Worm (Caenorhabditis elegans): ENCODE data around the gene T05A7.6.

The T05A7.6 gene

ce11 chrII:4698266-4698771, 26.7 kb upstream of the T05A7.6 start, which contains the start of the genes rpn-5 and scc-1:
rpn-5 (minus strand) TSS chrII:4698427.
scc-1 (plus strand) TSS chrII:4698721.
- TF ChIP-seq hmg-4 (GFP tag; optimal IDR thresholded peaks at IDR 0.05) (no peak), aly-1 (tag; optimal IDR thresholded peaks at IDR 0.05) (no peak), pes-1 (GFP tag; IDR thresholded peaks at IDR 0.05) (no peak), B0310.2 (tag; optimal IDR thresholded peaks at IDR 0.05) (no peak), tbx-37 (GFP tag; conservative IDR thresholded peaks at IDR 0.05) (no peak), hmbx-1 (tag; optimal IDR thresholded peaks at IDR 0.05) (no peak), hnd-1 (tag; optimal IDR thresholded peaks at IDR 0.05) (no peak), ceh-36 (tag; optimal IDR thresholded peaks at IDR 0.05) (no peak), tra-4 (tag; optimal IDR thresholded peaks at IDR 0.05) (no peak), ets-7 (tag; optimal IDR thresholded peaks at IDR 0.05) (no peak), ceh-13 (GFP tag; optimal IDR thresholded peaks at IDR 0.05) (no peak), tbx-11 (GFP tag; IDR thresholded peaks at IDR 0.05) (no peak), scrt-1 (GFP tag; IDR thresholded peaks at IDR 0.05) (no peak), sea-1 (GFP tag; conservative IDR thresholded peaks at IDR 0.05) (no peak), flt-1 (GFP tag; IDR thresholded peaks at IDR 0.05) (no peak), ama-1 (optimal IDR thresholded peaks at IDR 0.05) (no peak), F13C5.2 (tag; optimal IDR thresholded peaks at IDR 0.05) (no peak)

DNA sequence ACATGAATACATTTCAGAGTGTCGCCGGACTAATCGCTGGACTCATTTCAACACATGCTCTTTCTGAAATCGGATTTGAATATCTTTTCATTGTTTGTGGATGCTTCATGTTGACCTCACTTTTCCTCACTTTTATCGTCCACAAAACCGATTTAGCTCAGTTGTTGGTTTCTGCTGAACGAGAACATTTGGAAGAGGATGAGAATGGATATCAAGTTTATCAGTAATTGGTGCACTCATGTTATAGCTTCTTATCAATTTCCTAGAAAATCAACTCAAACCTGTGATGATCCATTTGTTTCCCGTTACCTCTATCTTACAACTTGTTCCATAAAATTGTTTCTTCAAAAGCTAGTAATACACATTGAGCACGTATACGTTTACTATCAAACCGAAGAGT, 24.5 kb upstream of the T05A7.6 start:
- no peak for TF ChIP-seq sea-1 (GFP tag; conservative IDR thresholded peaks at IDR 0.05)
- no peak for TF ChIP-seq ama-1 (optimal IDR thresholded peaks at IDR 0.05)
- TF ChIP-seq ets-7 (tag; optimal IDR thresholded peaks at IDR 0.05) = no peak
- no peak for TF ChIP-seq hmbx-1 (tag; optimal IDR thresholded peaks at IDR 0.05)
- TF ChIP-seq aly-1 (tag; optimal IDR thresholded peaks at IDR 0.05) = no peak
- TF ChIP-seq tra-4 (tag; optimal IDR thresholded peaks at IDR 0.05) = no peak
- no peak for TF ChIP-seq ceh-36 (tag; optimal IDR thresholded peaks at IDR 0.05)
- TF ChIP-seq B0310.2 (tag; optimal IDR thresholded peaks at IDR 0.05) = no peak
- no peak for TF ChIP-seq hmg-4 (GFP tag; optimal IDR thresholded peaks at IDR 0.05)
- no peak for TF ChIP-seq ceh-13 (GFP tag; optimal IDR thresholded peaks at IDR 0.05)

DNA sequence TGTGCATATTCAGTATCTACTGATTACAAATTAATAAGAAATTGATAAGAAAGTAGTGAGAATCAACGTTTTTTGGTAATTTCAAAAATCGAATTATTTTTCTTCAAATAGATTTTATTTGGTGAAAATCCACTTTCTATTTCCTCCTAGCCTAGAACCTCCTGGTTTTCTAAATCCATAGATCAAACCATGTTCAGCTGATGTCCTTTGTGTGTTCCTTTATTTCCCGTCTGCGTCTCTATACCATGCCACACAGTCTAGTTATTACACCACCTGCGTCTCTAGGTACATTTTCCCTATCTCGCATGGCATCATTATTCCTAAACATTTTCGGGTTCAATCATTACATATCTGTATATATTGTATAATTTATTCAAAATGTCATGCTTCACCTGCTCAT, 21.5 kb upstream of the T05A7.6 start, which contains the start of gene F10G7.5:
Gene F10G7.5 (plus strand): TSS at position 286 of the 400 bp plus-strand sequence.
- TF ChIP-seq aly-1 (tag; optimal IDR thresholded peaks at IDR 0.05) (no peak), tbx-11 (GFP tag; IDR thresholded peaks at IDR 0.05) (no peak)

DNA sequence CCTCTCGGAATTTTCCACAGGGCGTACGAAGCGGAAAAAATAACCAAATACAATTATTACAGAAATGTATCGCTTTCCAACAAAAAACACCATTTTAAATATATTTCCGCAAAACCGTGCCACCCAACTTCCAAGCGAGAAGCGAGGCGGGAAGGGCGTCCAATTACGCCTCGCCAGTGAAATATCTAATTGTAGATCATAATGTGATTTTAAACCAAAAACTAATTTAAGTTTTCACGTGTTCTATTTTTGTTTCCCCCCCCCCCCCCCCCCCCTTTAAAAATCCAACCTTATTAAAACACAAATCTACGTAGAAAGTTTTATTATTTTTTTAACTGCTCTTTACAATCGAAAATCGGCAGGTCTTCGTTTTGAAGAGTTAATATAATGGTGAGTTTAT, 17.9 kb upstream of the T05A7.6 start, which contains the start of gene F10G7.12:
Gene F10G7.12 (plus strand): TSS at position 301 of the 400 bp plus-strand sequence.
- TF ChIP-seq hmbx-1 (tag; optimal IDR thresholded peaks at IDR 0.05) = no peak
- TF ChIP-seq tbx-37 (GFP tag; conservative IDR thresholded peaks at IDR 0.05) = no peak
- no peak for TF ChIP-seq aly-1 (tag; optimal IDR thresholded peaks at IDR 0.05)
- TF ChIP-seq ceh-13 (GFP tag; optimal IDR thresholded peaks at IDR 0.05) = no peak
- no peak for TF ChIP-seq sea-1 (GFP tag; conservative IDR thresholded peaks at IDR 0.05)
- TF ChIP-seq F13C5.2 (tag; optimal IDR thresholded peaks at IDR 0.05) = no peak
- no peak for TF ChIP-seq B0310.2 (tag; optimal IDR thresholded peaks at IDR 0.05)
- no peak for TF ChIP-seq tbx-11 (GFP tag; IDR thresholded peaks at IDR 0.05)
- TF ChIP-seq ama-1 (optimal IDR thresholded peaks at IDR 0.05) = no peak
- no peak for TF ChIP-seq ets-7 (tag; optimal IDR thresholded peaks at IDR 0.05)
- TF ChIP-seq hnd-1 (tag; optimal IDR thresholded peaks at IDR 0.05) = no peak
- TF ChIP-seq flt-1 (GFP tag; IDR thresholded peaks at IDR 0.05) = no peak
- TF ChIP-seq pes-1 (GFP tag; IDR thresholded peaks at IDR 0.05) = no peak
- TF ChIP-seq tra-4 (tag; optimal IDR thresholded peaks at IDR 0.05) = no peak
- no peak for TF ChIP-seq ceh-36 (tag; optimal IDR thresholded peaks at IDR 0.05)
- no peak for TF ChIP-seq hmg-4 (GFP tag; optimal IDR thresholded peaks at IDR 0.05)
- no peak for TF ChIP-seq scrt-1 (GFP tag; IDR thresholded peaks at IDR 0.05)

ce11 chrII:4686941-4687340, 15.3 kb upstream of the T05A7.6 start, which contains the start of gene sre-39:
sre-39 (plus strand) TSS chrII:4687241.
- no peak for TF ChIP-seq tbx-11 (GFP tag; IDR thresholded peaks at IDR 0.05)
- TF ChIP-seq ets-7 (tag; optimal IDR thresholded peaks at IDR 0.05) = no peak

DNA sequence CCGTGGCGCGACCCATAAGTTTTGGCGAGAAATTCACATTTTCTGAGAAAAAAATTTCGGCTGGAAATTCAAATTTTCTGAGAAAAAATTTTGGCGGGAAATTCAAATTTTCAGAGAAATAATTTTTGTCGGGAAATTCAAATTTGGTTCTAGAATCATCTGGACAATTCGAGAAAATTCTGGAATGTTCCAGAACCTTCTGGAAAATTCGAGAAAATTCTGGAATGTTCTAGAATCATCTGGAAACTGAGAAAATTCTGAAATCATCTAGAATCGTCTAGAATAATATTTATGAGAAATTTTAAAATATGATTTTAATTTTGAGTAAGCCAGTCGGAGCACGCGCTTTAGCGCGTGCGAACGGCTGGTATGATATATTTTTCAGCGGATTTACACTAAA, 13.3 kb upstream of the T05A7.6 start:
- TF ChIP-seq sea-1 (GFP tag; conservative IDR thresholded peaks at IDR 0.05) = no peak
- no peak for TF ChIP-seq ceh-36 (tag; optimal IDR thresholded peaks at IDR 0.05)
- TF ChIP-seq ceh-13 (GFP tag; optimal IDR thresholded peaks at IDR 0.05) = no peak
- TF ChIP-seq ama-1 (optimal IDR thresholded peaks at IDR 0.05) = no peak
- TF ChIP-seq scrt-1 (GFP tag; IDR thresholded peaks at IDR 0.05) = no peak
- TF ChIP-seq flt-1 (GFP tag; IDR thresholded peaks at IDR 0.05) = no peak
- no peak for TF ChIP-seq hmg-4 (GFP tag; optimal IDR thresholded peaks at IDR 0.05)
- TF ChIP-seq tbx-37 (GFP tag; conservative IDR thresholded peaks at IDR 0.05) = no peak
- no peak for TF ChIP-seq B0310.2 (tag; optimal IDR thresholded peaks at IDR 0.05)
- no peak for TF ChIP-seq pes-1 (GFP tag; IDR thresholded peaks at IDR 0.05)
- no peak for TF ChIP-seq F13C5.2 (tag; optimal IDR thresholded peaks at IDR 0.05)
- TF ChIP-seq aly-1 (tag; optimal IDR thresholded peaks at IDR 0.05) = no peak
- no peak for TF ChIP-seq tra-4 (tag; optimal IDR thresholded peaks at IDR 0.05)
- TF ChIP-seq hnd-1 (tag; optimal IDR thresholded peaks at IDR 0.05) = no peak
- no peak for TF ChIP-seq ets-7 (tag; optimal IDR thresholded peaks at IDR 0.05)

ce11 chrII:4683693-4684092, 12.1 kb upstream of the T05A7.6 start, which contains the start of gene sre-40:
sre-40 (minus strand) TSS chrII:4683793.
- TF ChIP-seq hmg-4 (GFP tag; optimal IDR thresholded peaks at IDR 0.05) (no peak), scrt-1 (GFP tag; IDR thresholded peaks at IDR 0.05) (no peak), ceh-13 (GFP tag; optimal IDR thresholded peaks at IDR 0.05) (no peak), flt-1 (GFP tag; IDR thresholded peaks at IDR 0.05) (no peak), ets-7 (tag; optimal IDR thresholded peaks at IDR 0.05) (no peak), tra-4 (tag; optimal IDR thresholded peaks at IDR 0.05) (no peak)

ce11 chrII:4681391-4681790, 9.8 kb upstream of the T05A7.6 start, which contains the start of gene T05A7.7:
T05A7.7 (minus strand) TSS chrII:4681491.
- TF ChIP-seq hmg-4 (GFP tag; optimal IDR thresholded peaks at IDR 0.05) (no peak), ceh-13 (GFP tag; optimal IDR thresholded peaks at IDR 0.05) (no peak), tbx-11 (GFP tag; IDR thresholded peaks at IDR 0.05) (no peak), ceh-36 (tag; optimal IDR thresholded peaks at IDR 0.05) (no peak), tra-4 (tag; optimal IDR thresholded peaks at IDR 0.05) (no peak), ets-7 (tag; optimal IDR thresholded peaks at IDR 0.05) (no peak), pes-1 (GFP tag; IDR thresholded peaks at IDR 0.05) (no peak), hnd-1 (tag; optimal IDR thresholded peaks at IDR 0.05) (no peak), sea-1 (GFP tag; conservative IDR thresholded peaks at IDR 0.05) (no peak), ama-1 (optimal IDR thresholded peaks at IDR 0.05) (no peak), aly-1 (tag; optimal IDR thresholded peaks at IDR 0.05) (no peak), tbx-37 (GFP tag; conservative IDR thresholded peaks at IDR 0.05) (no peak), hmbx-1 (tag; optimal IDR thresholded peaks at IDR 0.05) (no peak), flt-1 (GFP tag; IDR thresholded peaks at IDR 0.05) (no peak), scrt-1 (GFP tag; IDR thresholded peaks at IDR 0.05) (no peak)
